Worm (Caenorhabditis elegans) whole organism, young adult: ENCODE results near the gene F31D5.2.

Experiments
- B0035.1 ChIP-seq: sonication (generic microtip); optimal IDR thresholded peaks from 2 replicates; lab custom pipeline; 2016; ENCODE audit warnings: missing genetic modification characterization, mild to moderate bottlenecking, missing compliant biosample characterization, missing genotype, missing genetic modification reagents
- B0261.1 ChIP-seq: sonication (generic microtip); optimal IDR thresholded peaks from 2 replicates; lab custom pipeline; 2016; ENCODE audit warnings: mild to moderate bottlenecking, missing genetic modification characterization, moderate library complexity, missing compliant biosample characterization
- B0336.3 ChIP-seq: fragments of 200-800 bp; sonication (Bioruptor generic); IDR thresholded peaks from 2 replicates; pipeline ENCODE4 v1.3.6; 2022; ENCODE audit warnings: missing genetic modification characterization, missing compliant biosample characterization
- D2030.7 ChIP-seq: fragments of 200-800 bp; sonication (Bioruptor generic); IDR thresholded peaks from 2 replicates; pipeline ENCODE4 v1.3.6; 2022; ENCODE audit warnings: missing genetic modification reagents, missing genetic modification characterization, missing compliant biosample characterization
- F22D6.2 ChIP-seq: sonication (generic microtip); optimal IDR thresholded peaks from 2 replicates; lab custom pipeline; 2016; ENCODE audit warnings: mild to moderate bottlenecking, missing genetic modification characterization, missing compliant biosample characterization
- F37B4.10 ChIP-seq: fragments of 200-800 bp; sonication (Bioruptor generic); IDR thresholded peaks from 2 replicates; pipeline ENCODE4 v1.3.6; 2022; ENCODE audit warnings: missing genetic modification characterization, missing compliant biosample characterization
- F57A8.1 ChIP-seq: fragments of 200-800 bp; sonication (Bioruptor generic); optimal IDR thresholded peaks from 2 replicates; lab custom pipeline; 2018; ENCODE audit warnings: mild to moderate bottlenecking, missing genetic modification characterization, moderate library complexity, missing compliant biosample characterization
- F57C9.4 ChIP-seq: sonication (generic microtip); optimal IDR thresholded peaks from 2 replicates; lab custom pipeline; 2017; ENCODE audit warnings: mild to moderate bottlenecking, missing genetic modification characterization, missing compliant biosample characterization
- ZK185.1 ChIP-seq: sonication (generic microtip); optimal IDR thresholded peaks from 2 replicates; lab custom pipeline; 2016; ENCODE audit warnings: mild to moderate bottlenecking, missing genetic modification characterization, missing compliant biosample characterization; ENCODE audit not compliant: poor library complexity, severe bottlenecking
- akir-1 ChIP-seq: fragments of 200-800 bp; sonication (Bioruptor generic); optimal IDR thresholded peaks from 2 replicates; lab custom pipeline; 2018; ENCODE audit warnings: mild to moderate bottlenecking, missing genetic modification characterization, moderate library complexity, missing compliant biosample characterization
- ama-1 ChIP-seq, 3 experiments: fragments of 150-350 bp in 1 of 3; sonication (generic microtip) in 2 of 3; optimal IDR thresholded peaks; 2 replicates each; lab custom pipeline; 2014 to 2018; ENCODE audit warnings: missing biosample characterization in 2 of 3, missing genetic modification characterization in 2 of 3, missing genetic modification reagents in 2 of 3
- bed-1 ChIP-seq: fragments of 200-800 bp; sonication (Bioruptor generic); IDR thresholded peaks from 2 replicates; pipeline ENCODE4 v1.3.6; 2022; ENCODE audit warnings: missing genetic modification reagents, missing genetic modification characterization, missing compliant biosample characterization
- ccch-3 ChIP-seq: fragments of 200-800 bp; sonication (Bioruptor generic); optimal IDR thresholded peaks from 2 replicates; lab custom pipeline; 2018; ENCODE audit warnings: mild to moderate bottlenecking, missing genetic modification characterization, missing compliant biosample characterization
- chd-7 ChIP-seq: sonication (generic microtip); optimal IDR thresholded peaks from 2 replicates; lab custom pipeline; 2016; ENCODE audit warnings: mild to moderate bottlenecking, missing genetic modification characterization, moderate library complexity, missing compliant biosample characterization
- die-1 ChIP-seq: sonication (generic microtip); optimal IDR thresholded peaks from 2 replicates; lab custom pipeline; 2016; ENCODE audit warnings: missing genotype, mild to moderate bottlenecking, missing genetic modification characterization, missing compliant biosample characterization
- dpl-1 ChIP-seq: fragments of 150-350 bp; optimal IDR thresholded peaks from 2 replicates; lab custom pipeline; 2014; ENCODE audit warnings: missing biosample characterization, missing genetic modification reagents, missing genetic modification characterization
- ekl-4 ChIP-seq: fragments of 200-800 bp; sonication (Bioruptor generic); IDR thresholded peaks from 2 replicates; pipeline ENCODE4 v1.3.6; 2022; ENCODE audit warnings: missing genetic modification reagents, missing genetic modification characterization, missing compliant biosample characterization
- hlh-26 ChIP-seq: fragments of 200-800 bp; sonication (Bioruptor generic); conservative IDR thresholded peaks from 2 replicates; pipeline ENCODE4 v1.3.6; 2022; ENCODE audit warnings: missing genetic modification reagents, missing genetic modification characterization, missing compliant biosample characterization
- hmg-1.2 ChIP-seq: fragments of 200-800 bp; sonication (Bioruptor generic); IDR thresholded peaks from 2 replicates; pipeline ENCODE4 v1.3.6; 2022; ENCODE audit warnings: missing genetic modification reagents, missing genetic modification characterization, missing compliant biosample characterization
- hrde-1 ChIP-seq: sonication (generic microtip); optimal IDR thresholded peaks from 2 replicates; lab custom pipeline; 2016; ENCODE audit warnings: missing genetic modification characterization, mild to moderate bottlenecking, missing compliant biosample characterization, moderate library complexity, missing genotype, missing genetic modification reagents, borderline replicate concordance
- lag-1 ChIP-seq: fragments of 200-800 bp; sonication (Bioruptor generic); IDR thresholded peaks from 2 replicates; pipeline ENCODE4 v1.3.6; 2022; ENCODE audit warnings: missing genetic modification reagents, missing genetic modification characterization, missing compliant biosample characterization
- lin-40 ChIP-seq: sonication (generic microtip); optimal IDR thresholded peaks from 2 replicates; lab custom pipeline; 2016; ENCODE audit warnings: missing genetic modification characterization, mild to moderate bottlenecking, missing compliant biosample characterization, missing genotype, missing genetic modification reagents
- lsl-1 ChIP-seq: fragments of 200-800 bp; sonication (Bioruptor generic); optimal IDR thresholded peaks from 2 replicates; lab custom pipeline; 2018; ENCODE audit warnings: mild to moderate bottlenecking, missing genetic modification characterization, moderate library complexity, missing compliant biosample characterization
- madf-6 ChIP-seq: fragments of 200-800 bp; sonication (Bioruptor generic); IDR thresholded peaks from 2 replicates; pipeline ENCODE4 v1.3.6; 2022; ENCODE audit warnings: missing genetic modification reagents, missing genetic modification characterization, missing compliant biosample characterization
- pbrm-1 ChIP-seq: fragments of 200-800 bp; sonication (Bioruptor generic); IDR thresholded peaks from 2 replicates; pipeline ENCODE4 v1.3.6; 2022; ENCODE audit warnings: missing genetic modification reagents, missing genetic modification characterization, missing compliant biosample characterization
- rec-8 ChIP-seq, 2 experiments: sonication (generic microtip); optimal IDR thresholded peaks; 2 replicates each; lab custom pipeline; 2016; ENCODE audit warnings: mild to moderate bottlenecking in 2 of 2, missing genetic modification characterization in 2 of 2, missing genetic modification reagents in 2 of 2, missing genotype in 2 of 2, missing biosample characterization in 1 of 2, missing compliant biosample characterization in 1 of 2, moderate library complexity in 1 of 2
- tbp1 ChIP-seq: fragments of 200-800 bp; sonication (Bioruptor generic); optimal IDR thresholded peaks from 2 replicates; lab custom pipeline; 2018; ENCODE audit warnings: mild to moderate bottlenecking, missing genetic modification characterization, missing compliant biosample characterization
- tbx-9 ChIP-seq: sonication (generic microtip); optimal IDR thresholded peaks from 2 replicates; lab custom pipeline; 2016; ENCODE audit warnings: borderline replicate concordance, missing genetic modification characterization, inconsistent platforms, missing compliant biosample characterization
- tlf-1 ChIP-seq: fragments of 200-800 bp; sonication (Bioruptor generic); optimal IDR thresholded peaks from 2 replicates; lab custom pipeline; 2018; ENCODE audit warnings: mild to moderate bottlenecking, missing genetic modification characterization, missing compliant biosample characterization
- xnd-1 ChIP-seq: sonication (generic microtip); optimal IDR thresholded peaks from 2 replicates; lab custom pipeline; 2016; ENCODE audit warnings: missing genotype, missing genetic modification reagents, missing genetic modification characterization, missing compliant biosample characterization
- ztf-18 ChIP-seq: sonication (generic microtip); optimal IDR thresholded peaks from 2 replicates; lab custom pipeline; 2016; ENCODE audit warnings: missing genotype, mild to moderate bottlenecking, missing genetic modification characterization, missing compliant biosample characterization
- ztf-22 ChIP-seq: fragments of 200-800 bp; sonication (Bioruptor generic); optimal IDR thresholded peaks from 2 replicates; lab custom pipeline; 2018; ENCODE audit warnings: mild to moderate bottlenecking, missing genetic modification characterization, moderate library complexity, missing compliant biosample characterization
- ztf-25 ChIP-seq: fragments of 200-800 bp; sonication (Bioruptor generic); IDR thresholded peaks from 2 replicates; pipeline ENCODE4 v1.3.6; 2022; ENCODE audit warnings: missing genetic modification reagents, missing genetic modification characterization, missing compliant biosample characterization
- ztf-28 ChIP-seq: fragments of 200-800 bp; sonication (Bioruptor generic); IDR thresholded peaks from 2 replicates; pipeline ENCODE4 v1.3.6; 2022; ENCODE audit warnings: missing genetic modification reagents, missing genetic modification characterization, missing compliant biosample characterization

Gene F31D5.2

DNA sequence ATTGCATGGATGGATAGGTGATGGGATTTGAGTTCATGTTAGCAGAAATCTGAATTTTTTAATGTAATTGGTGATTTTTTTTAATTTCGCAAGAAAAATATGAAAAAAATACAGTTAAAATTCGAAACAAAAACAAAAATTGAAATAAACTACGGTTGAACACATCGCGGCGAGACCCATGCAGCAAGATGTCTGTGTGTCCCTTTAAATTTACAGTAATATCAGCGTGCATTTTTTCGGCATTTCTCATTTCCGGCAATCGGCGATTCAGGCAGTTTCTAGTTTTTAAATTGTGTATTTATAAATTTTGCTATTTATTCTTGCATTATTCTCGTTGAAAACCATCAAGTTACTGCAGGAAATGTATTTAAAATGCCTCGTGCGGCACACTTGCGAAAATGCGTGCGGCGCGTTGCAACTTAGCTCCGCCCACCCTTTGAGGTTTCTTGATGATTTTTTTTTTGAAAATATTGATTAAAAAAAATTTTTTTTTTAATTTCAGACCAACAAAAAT is 22.3 kb downstream of the F31D5.2 start, which contains the start of the genes fbxc-44 and C16A11.2 (continued):
- TF ChIP-seq lin-40 (tag; lab: Kevin White, UChicago) (no peak), chd-7 (tag; lab: Kevin White, UChicago) (no peak), D2030.7 (GFP tag; lab: Robert Waterston, UW) (peak; percentile 56; the same call in 1 of the 2 replicates), ztf-28 (GFP tag; lab: Robert Waterston, UW) (no peak), ekl-4 (GFP tag; lab: Robert Waterston, UW) (no peak; the same call in 1 of the 2 replicates), die-1 (no peak), dpl-1 (GFP tag; lab: Kevin White, UChicago) (no peak)

DNA sequence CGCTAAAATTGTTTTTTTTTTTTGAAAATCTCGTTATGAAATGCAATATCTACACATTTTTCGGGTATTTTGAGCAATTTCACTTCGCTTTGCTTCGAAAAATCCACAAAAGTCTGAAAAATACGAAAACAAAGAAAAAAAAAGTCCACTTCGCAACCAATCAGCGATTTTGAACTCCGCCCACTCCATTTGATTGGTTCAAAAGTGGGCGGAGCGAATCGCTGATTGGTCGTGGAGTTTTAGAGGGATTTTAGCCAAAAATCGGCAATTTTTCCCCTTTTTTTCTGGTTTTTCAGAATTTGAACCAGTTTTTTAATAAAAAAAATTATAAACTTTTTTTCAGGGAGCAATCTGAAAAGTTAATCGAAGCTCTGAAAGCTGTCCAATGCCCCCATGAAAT is 23.5 kb downstream of the F31D5.2 start:
- TF ChIP-seq lsl-1 (GFP tag; lab: Kevin White, UChicago) (no peak), hlh-26 (GFP tag; lab: Robert Waterston, UW) (no peak), akir-1 (GFP tag; lab: Kevin White, UChicago) (no peak), B0336.3 (GFP tag; lab: Robert Waterston, UW) (no peak), tbx-9 (no peak), pbrm-1 (GFP tag; lab: Robert Waterston, UW) (no peak), chd-7 (tag; lab: Kevin White, UChicago) (no peak), xnd-1 (no peak), hrde-1 (tag; lab: Kevin White, UChicago) (no peak), rec-8 (tag; optimal IDR thresholded peaks at IDR 0.05; lab: Kevin White, UChicago) (no peak), ztf-25 (no peak)

DNA sequence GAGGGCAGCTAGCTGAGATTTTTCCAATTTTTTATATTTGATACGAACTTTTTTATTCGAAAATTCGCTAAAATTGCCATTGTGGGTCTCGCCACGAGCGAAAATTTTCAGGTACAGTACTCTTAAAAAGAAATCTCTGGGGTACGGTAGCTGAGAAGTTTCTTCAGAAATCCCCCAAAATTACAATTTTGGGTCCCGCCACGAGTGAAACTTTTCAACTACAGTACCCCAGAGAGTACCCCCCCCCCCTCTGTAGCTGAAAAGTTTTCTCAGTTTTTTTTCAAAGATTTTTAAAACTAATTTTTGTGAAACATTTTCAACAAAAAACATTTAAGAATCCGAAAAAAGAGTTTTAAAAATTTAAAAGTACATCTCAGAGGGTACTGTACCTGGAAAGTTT is 29.5 kb downstream of the F31D5.2 start:
- TF ChIP-seq F57A8.1 (GFP tag; lab: Kevin White, UChicago): no peak
- TF ChIP-seq ama-1 (optimal IDR thresholded peaks at IDR 0.05; lab: Kevin White, UChicago): no peak
- TF ChIP-seq ama-1 (GFP tag; optimal IDR thresholded peaks at IDR 0.05; lab: Kevin White, UChicago): no peak
- no peak for TF ChIP-seq tlf-1 (GFP tag; lab: Kevin White, UChicago)
- TF ChIP-seq lag-1 (GFP tag; lab: Robert Waterston, UW): no peak
- TF ChIP-seq lsl-1 (GFP tag; lab: Kevin White, UChicago): peak; percentile 79
- no peak for TF ChIP-seq B0035.1 (tag; lab: Kevin White, UChicago)
- TF ChIP-seq madf-6 (GFP tag; lab: Robert Waterston, UW): peak; percentile 57
- TF ChIP-seq xnd-1: peak; percentile 27
- no peak for TF ChIP-seq tbp1

DNA sequence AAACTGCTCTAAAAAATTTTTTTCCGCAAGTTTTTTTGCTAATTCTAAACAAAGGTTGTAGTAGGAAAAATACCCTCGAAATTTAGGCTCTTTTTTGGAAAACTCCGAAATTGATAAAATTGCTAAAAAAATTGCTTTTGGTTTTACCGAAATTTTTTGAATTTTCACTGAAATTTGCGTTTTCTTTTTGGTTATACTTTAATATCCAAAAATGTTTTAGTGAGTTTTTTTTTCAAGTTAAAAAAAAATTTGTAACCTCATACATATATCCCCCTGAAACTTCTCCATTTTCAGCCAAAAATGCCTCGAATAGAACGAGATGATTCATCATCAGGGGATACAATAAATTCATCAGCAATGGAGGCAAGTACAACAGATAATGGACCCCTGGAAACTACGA is 31.5 kb downstream of the F31D5.2 start, which contains the start of gene gpa-11:
Gene gpa-11 (plus strand): TSS at position 301 of the 400 bp plus-strand sequence.
- TF ChIP-seq bed-1 (GFP tag; lab: Robert Waterston, UW) (no peak), ekl-4 (GFP tag; lab: Robert Waterston, UW) (no peak), F22D6.2 (tag; lab: Kevin White, UChicago) (no peak), lag-1 (GFP tag; lab: Robert Waterston, UW) (no peak), die-1 (no peak), ccch-3 (GFP tag; lab: Kevin White, UChicago) (no peak), F57C9.4 (tag; lab: Kevin White, UChicago) (no peak), ztf-22 (GFP tag; lab: Kevin White, UChicago) (no peak), hmg-1.2 (GFP tag; lab: Robert Waterston, UW) (no peak)

DNA sequence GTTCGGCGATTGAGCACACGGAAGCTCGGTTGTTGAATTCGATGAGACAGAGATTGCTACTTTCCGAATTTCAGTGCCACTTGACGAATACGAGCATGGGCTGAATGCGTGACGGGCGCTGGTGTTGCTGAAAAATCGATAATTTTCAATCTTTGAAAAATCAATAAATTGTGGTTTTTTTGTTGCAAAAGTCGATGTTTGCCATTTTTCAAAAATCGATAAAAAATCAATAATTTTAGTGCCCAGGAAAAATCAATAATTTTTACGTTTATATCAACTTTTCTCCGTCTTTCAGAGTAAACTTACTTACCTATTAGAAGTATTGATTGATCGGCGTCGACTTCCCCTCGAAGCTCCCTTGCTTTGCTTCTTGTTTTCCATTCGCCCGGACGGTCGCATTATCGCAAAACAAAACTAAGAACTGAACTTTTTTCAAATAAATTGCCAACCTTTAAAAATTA is 41.2 kb downstream of the F31D5.2 start, which contains the start of gene C16A11.7:
Gene C16A11.7 (minus strand): TSS at position 411 of the 461 bp plus-strand sequence.
- TF ChIP-seq F37B4.10 (no peak), B0261.1 (no peak), ZK185.1 (tag; lab: Kevin White, UChicago) (no peak), ztf-18 (no peak)
